Worm (Caenorhabditis elegans): ENCODE measurements around the gene mam-4.

DNA sequence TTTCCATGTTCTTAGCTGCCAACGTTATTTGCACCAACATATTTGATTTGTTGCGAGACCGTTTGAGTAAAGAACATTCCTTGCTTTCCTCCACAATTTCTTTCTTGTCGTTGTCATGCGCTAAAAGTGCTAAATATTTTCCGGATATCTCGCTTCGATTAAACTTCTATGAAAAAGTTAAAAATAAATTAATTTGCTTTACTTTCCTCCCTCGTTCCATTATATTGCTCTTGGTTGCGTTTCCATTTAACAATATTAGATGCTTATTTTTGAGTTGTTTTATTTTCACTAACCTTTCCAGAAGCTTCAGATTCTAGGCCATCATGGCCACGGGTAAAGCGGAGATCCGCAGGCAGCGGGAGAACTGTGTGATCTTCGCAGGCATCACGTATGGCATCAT is 6.4 kb upstream of the mam-4 start, which contains the start of gene pgap-1:
- TF ChIP-seq ama-1 (optimal IDR thresholded peaks at IDR 0.05) (no peak), fos-1 (tag; optimal IDR thresholded peaks at IDR 0.05) (no peak), ces-1 (GFP tag; optimal IDR thresholded peaks at IDR 0.05) (no peak), mef-2 (tag; optimal IDR thresholded peaks at IDR 0.05) (no peak), blmp-1 (tag; optimal IDR thresholded peaks at IDR 0.05) (no peak), irx-1 (tag; optimal IDR thresholded peaks at IDR 0.05) (no peak), elt-3 (tag; optimal IDR thresholded peaks at IDR 0.05) (no peak), nhr-90 (tag; optimal IDR thresholded peaks at IDR 0.05; ENCODE audit: poor library complexity) (no peak), nhr-12 (tag; optimal IDR thresholded peaks at IDR 0.05) (no peak), fkh-10 (GFP tag; optimal IDR thresholded peaks at IDR 0.05) (no peak), nhr-77 (tag; optimal IDR thresholded peaks at IDR 0.05) (no peak), ztf-4 (tag; optimal IDR thresholded peaks at IDR 0.05) (no peak), C16A3.4 (tag; optimal IDR thresholded peaks at IDR 0.05) (no peak), ztf-11 (tag; optimal IDR thresholded peaks at IDR 0.05) (no peak)

Measured in whole organism, L1 larva.